Fruit fly (Drosophila melanogaster) whole organism, embryonic: Measurements from ENCODE around the gene Swip-1.
A peak's percentile ranks its signal among the peaks of the same experiment; 100 is the strongest.

Source experiments
- BEAF-32 ChIP-seq: fragments of 200-800 bp; sonication (Bioruptor generic); optimal IDR thresholded peaks from 3 replicates; lab custom pipeline; 2017; ENCODE audit warnings: missing biosample characterization, missing genetic modification characterization, mild to moderate bottlenecking, moderate library complexity, missing genetic modification reagents
- CG10147 ChIP-seq: fragments of 200-800 bp; sonication (Bioruptor generic); optimal IDR thresholded peaks from 2 replicates; lab custom pipeline; 2019; ENCODE audit warnings: missing biosample characterization, mild to moderate bottlenecking, missing genetic modification characterization, moderate library complexity
- CG11085 ChIP-seq: fragments of 200-800 bp; sonication (Bioruptor generic); IDR thresholded peaks from 2 replicates; pipeline ENCODE4 v1.3.6; 2022; ENCODE audit warnings: missing biosample characterization, missing genetic modification characterization
- CG11504 ChIP-seq: fragments of 200-800 bp; sonication (Bioruptor generic); optimal IDR thresholded peaks from 3 replicates; lab custom pipeline; 2019; ENCODE audit warnings: missing biosample characterization, mild to moderate bottlenecking, missing genetic modification characterization, moderate library complexity
- CG12744 ChIP-seq: fragments of 200-800 bp; sonication (Bioruptor generic); optimal IDR thresholded peaks from 2 replicates; lab custom pipeline; 2016; ENCODE audit warnings: missing biosample characterization, missing genetic modification characterization
- CG13287 ChIP-seq: fragments of 200-800 bp; sonication (Bioruptor generic); IDR thresholded peaks from 2 replicates; pipeline ENCODE4 v1.3.6; 2022; ENCODE audit warnings: missing biosample characterization, missing genetic modification characterization; ENCODE audit not compliant: partially characterized antibody
- CG16815 ChIP-seq: fragments of 200-800 bp; sonication (Bioruptor generic); optimal IDR thresholded peaks from 3 replicates; lab custom pipeline; 2017; ENCODE audit warnings: missing biosample characterization, mild to moderate bottlenecking, missing genetic modification characterization
- CG17328 ChIP-seq: fragments of 200-800 bp; sonication (Bioruptor generic); IDR thresholded peaks from 2 replicates; pipeline ENCODE4 v1.3.6; 2022; ENCODE audit warnings: missing biosample characterization, missing genetic modification characterization
- CG18262 ChIP-seq: fragments of 200-800 bp; optimal IDR thresholded peaks from 3 replicates; lab custom pipeline; 2019; ENCODE audit warnings: missing biosample characterization, mild to moderate bottlenecking, missing genetic modification characterization, moderate library complexity
- CG2889 ChIP-seq: fragments of 200-800 bp; sonication (Bioruptor generic); IDR thresholded peaks from 3 replicates; pipeline ENCODE4 v1.3.6; 2022; ENCODE audit warnings: missing biosample characterization, missing genetic modification characterization
- CG3163 ChIP-seq: fragments of 200-800 bp; sonication (Bioruptor generic); optimal IDR thresholded peaks from 3 replicates; lab custom pipeline; 2016; ENCODE audit warnings: missing biosample characterization, missing genetic modification characterization
- CG4730 ChIP-seq: fragments of 200-800 bp; sonication (Bioruptor generic); IDR thresholded peaks from 2 replicates; pipeline ENCODE4 v1.3.6; 2022; ENCODE audit warnings: missing biosample characterization, missing genetic modification characterization
- CG8478 ChIP-seq: fragments of >200 bp; optimal IDR thresholded peaks from 2 replicates; lab custom pipeline; 2018
- CG8924 ChIP-seq: fragments of 200-800 bp; optimal IDR thresholded peaks from 3 replicates; lab custom pipeline; 2019; ENCODE audit warnings: missing biosample characterization, mild to moderate bottlenecking, missing genetic modification characterization, moderate library complexity
- CG9215 ChIP-seq: fragments of 200-800 bp; sonication (Bioruptor generic); IDR thresholded peaks from 2 replicates; pipeline ENCODE4 v1.3.6; 2022; ENCODE audit warnings: missing biosample characterization, missing genetic modification characterization
- D19A ChIP-seq: fragments of 200-800 bp; optimal IDR thresholded peaks from 3 replicates; lab custom pipeline; 2019; ENCODE audit warnings: missing biosample characterization, mild to moderate bottlenecking, missing genetic modification characterization, moderate library complexity
- Dfd ChIP-seq, 2 experiments: fragments of >200 bp; optimal IDR thresholded peaks; 2 replicates each; lab custom pipeline; 2017; ENCODE audit warnings: missing biosample characterization in 2 of 2, missing genetic modification characterization in 2 of 2
- Doc3 ChIP-seq: fragments of 200-800 bp; sonication (Bioruptor generic); IDR thresholded peaks from 3 replicates; pipeline ENCODE4 v1.3.6; 2022; ENCODE audit warnings: missing biosample characterization, missing genetic modification characterization; ENCODE audit not compliant: partially characterized antibody
- Dp ChIP-seq: fragments of 200-800 bp; sonication (Bioruptor generic); optimal IDR thresholded peaks from 2 replicates; lab custom pipeline; 2018; ENCODE audit warnings: missing biosample characterization, mild to moderate bottlenecking, missing genetic modification characterization, moderate library complexity
- Kr ChIP-seq: fragments of 200-800 bp; sonication (Bioruptor generic); optimal IDR thresholded peaks from 2 replicates; lab custom pipeline; 2017; ENCODE audit warnings: missing biosample characterization, mild to moderate bottlenecking, missing genetic modification characterization
- Med ChIP-seq: fragments of 200-800 bp; sonication (Bioruptor generic); peaks from one replicate; lab custom pipeline; 2016; ENCODE audit warnings: missing biosample characterization, missing genetic modification characterization, mild to moderate bottlenecking, inconsistent platforms, moderate library complexity
- Mes4 ChIP-seq: fragments of 200-800 bp; sonication (Bioruptor generic); optimal IDR thresholded peaks from 2 replicates; lab custom pipeline; 2016; ENCODE audit warnings: missing biosample characterization, missing genetic modification characterization
- Nf-YC ChIP-seq: fragments of 200-800 bp; optimal IDR thresholded peaks from 3 replicates; lab custom pipeline; 2019; ENCODE audit warnings: missing biosample characterization, mild to moderate bottlenecking, missing genetic modification characterization, moderate library complexity
- Ptx1 ChIP-seq: fragments of 200-800 bp; sonication (Bioruptor generic); IDR thresholded peaks from 2 replicates; pipeline ENCODE4 v1.3.6; 2022; ENCODE audit warnings: missing biosample characterization, missing genetic modification characterization
- az2 ChIP-seq: fragments of 200-800 bp; sonication (Bioruptor generic); optimal IDR thresholded peaks from 3 replicates; lab custom pipeline; 2016; ENCODE audit warnings: missing biosample characterization, missing genetic modification characterization
- cad ChIP-seq: fragments of >200 bp; optimal IDR thresholded peaks from 2 replicates; lab custom pipeline; 2017; ENCODE audit warnings: missing biosample characterization, missing genetic modification characterization
- cas ChIP-seq: fragments of 200-800 bp; sonication (Bioruptor generic); IDR thresholded peaks from 2 replicates; pipeline ENCODE4 v1.3.6; 2022; ENCODE audit warnings: missing biosample characterization, missing genetic modification characterization
- chinmo ChIP-seq: fragments of 200-800 bp; sonication (Bioruptor generic); IDR thresholded peaks from 4 replicates; pipeline ENCODE4 v1.3.6; 2022; ENCODE audit warnings: missing biosample characterization, missing genetic modification characterization; ENCODE audit not compliant: partially characterized antibody
- gem ChIP-seq: fragments of 200-800 bp; sonication (Bioruptor generic); optimal IDR thresholded peaks from 2 replicates; lab custom pipeline; 2019; ENCODE audit warnings: missing biosample characterization, mild to moderate bottlenecking, missing genetic modification characterization, moderate library complexity
- grau ChIP-seq: fragments of 200-800 bp; optimal IDR thresholded peaks from 3 replicates; lab custom pipeline; 2019; ENCODE audit warnings: missing biosample characterization, mild to moderate bottlenecking, missing genetic modification characterization, moderate library complexity
- gsb-n ChIP-seq: fragments of 200-800 bp; sonication (Bioruptor generic); optimal IDR thresholded peaks from 3 replicates; lab custom pipeline; 2018; ENCODE audit warnings: missing biosample characterization, mild to moderate bottlenecking, missing genetic modification characterization
- hb ChIP-seq: fragments of 200-800 bp; sonication (Bioruptor generic); IDR thresholded peaks from 3 replicates; pipeline ENCODE4 v1.3.6; 2022; ENCODE audit warnings: missing biosample characterization, missing genetic modification characterization; ENCODE audit not compliant: partially characterized antibody
- her ChIP-seq: fragments of 200-800 bp; sonication (Bioruptor generic); optimal IDR thresholded peaks from 2 replicates; lab custom pipeline; 2016; ENCODE audit warnings: missing biosample characterization, missing genetic modification characterization
- oc ChIP-seq: fragments of 200-800 bp; sonication (Bioruptor generic); optimal IDR thresholded peaks from 2 replicates; lab custom pipeline; 2018; ENCODE audit warnings: missing biosample characterization, mild to moderate bottlenecking, missing genetic modification characterization, moderate library complexity
- pros ChIP-seq: fragments of 200-800 bp; sonication (Bioruptor generic); optimal IDR thresholded peaks from 3 replicates; lab custom pipeline; 2019; ENCODE audit warnings: missing biosample characterization, mild to moderate bottlenecking, missing genetic modification characterization, moderate library complexity
- ranshi ChIP-seq: fragments of 200-800 bp; sonication (Bioruptor generic); IDR thresholded peaks from 2 replicates; pipeline ENCODE4 v1.3.6; 2022; ENCODE audit warnings: missing biosample characterization, missing genetic modification characterization
- row ChIP-seq: fragments of 200-800 bp; sonication (Bioruptor generic); IDR thresholded peaks from 3 replicates; pipeline ENCODE4 v1.3.6; 2022; ENCODE audit warnings: missing biosample characterization, missing genetic modification characterization
- scrt ChIP-seq: fragments of 200-800 bp; sonication (Bioruptor generic); optimal IDR thresholded peaks from 2 replicates; lab custom pipeline; 2018; ENCODE audit warnings: missing biosample characterization, mild to moderate bottlenecking, missing genetic modification characterization, moderate library complexity
- sens ChIP-seq: fragments of 200-800 bp; sonication (Bioruptor generic); peaks from one replicate; lab custom pipeline; 2016; ENCODE audit warnings: missing biosample characterization, missing genetic modification characterization
- sens-2 ChIP-seq: fragments of 200-800 bp; sonication (Bioruptor generic); IDR thresholded peaks from 2 replicates; pipeline ENCODE4 v1.3.6; 2022; ENCODE audit warnings: missing biosample characterization, missing genetic modification characterization
- sim ChIP-seq: fragments of 200-800 bp; sonication (Bioruptor generic); IDR thresholded peaks from 2 replicates; pipeline ENCODE4 v1.3.6; 2022; ENCODE audit warnings: missing biosample characterization, missing genetic modification characterization
- sima ChIP-seq: fragments of 200-800 bp; sonication (Bioruptor generic); optimal IDR thresholded peaks from 2 replicates; lab custom pipeline; 2016; ENCODE audit warnings: missing biosample characterization, missing genetic modification characterization
- slou ChIP-seq: fragments of 200-800 bp; sonication (Bioruptor generic); optimal IDR thresholded peaks from 3 replicates; lab custom pipeline; 2016; ENCODE audit warnings: missing biosample characterization, missing genetic modification characterization
- stwl ChIP-seq: fragments of 200-800 bp; sonication (Bioruptor generic); optimal IDR thresholded peaks from 3 replicates; lab custom pipeline; 2018; ENCODE audit warnings: missing biosample characterization, mild to moderate bottlenecking, missing genetic modification characterization, moderate library complexity
- tap ChIP-seq: fragments of 200-800 bp; optimal IDR thresholded peaks from 3 replicates; lab custom pipeline; 2019; ENCODE audit warnings: missing biosample characterization, mild to moderate bottlenecking, missing genetic modification characterization, moderate library complexity
- toy ChIP-seq: fragments of 200-800 bp; sonication (Bioruptor generic); IDR thresholded peaks from 2 replicates; pipeline ENCODE4 v1.3.6; 2022; ENCODE audit warnings: missing biosample characterization, missing genetic modification characterization
- usp ChIP-seq: fragments of >200 bp; optimal IDR thresholded peaks from 2 replicates; lab custom pipeline; 2017; ENCODE audit warnings: missing biosample characterization, missing genetic modification characterization
- vvl ChIP-seq: fragments of 200-800 bp; sonication (Bioruptor generic); IDR thresholded peaks from 2 replicates; pipeline ENCODE4 v1.3.6; 2022; ENCODE audit warnings: missing biosample characterization, missing genetic modification characterization
- zfh1 ChIP-seq: fragments of 200-800 bp; sonication (Bioruptor generic); IDR thresholded peaks from 3 replicates; pipeline ENCODE4 v1.3.6; 2022; ENCODE audit warnings: missing biosample characterization, missing genetic modification characterization

Swip-1 gene

dm6 chr2L:18930352-18931122 lies 56.5 kb downstream of the Swip-1 start (continued):
- no peak for TF ChIP-seq sim
- TF ChIP-seq CG11504 (tag; lab: Kevin White, UChicago): peak; percentile 38
- TF ChIP-seq CG17328 (GFP tag; lab: Robert Waterston, UW): no peak
- TF ChIP-seq Mes4 (GFP tag; lab: Kevin White, UChicago): peak; percentile 5
- no peak for TF ChIP-seq CG3163
- no peak for TF ChIP-seq CG2889 (GFP tag; lab: Robert Waterston, UW)
- no peak for TF ChIP-seq CG12744
- no peak for TF ChIP-seq Ptx1
- TF ChIP-seq Dfd (GFP tag; optimal IDR thresholded peaks at IDR 0.05; lab: Kevin White, UChicago): no peak

dm6 chr2L:18929595-18929994 lies 57.5 kb downstream of the Swip-1 start:
- TF ChIP-seq her (GFP tag; lab: Kevin White, UChicago): no peak
- TF ChIP-seq ranshi (GFP tag; lab: Robert Waterston, UW): no peak
- TF ChIP-seq row (GFP tag; lab: Robert Waterston, UW): peak; percentile 42; the same call in 2 of the 3 replicates
- peak; percentile 19 for TF ChIP-seq Med (GFP tag; lab: Kevin White, UChicago)
- TF ChIP-seq sens (GFP tag; lab: Kevin White, UChicago): peak; percentile 73
- no peak for TF ChIP-seq CG13287
- peak; percentile 78 for TF ChIP-seq D19A (tag; lab: Kevin White, UChicago)
- peak; percentile 17 for TF ChIP-seq gem (tag; lab: Kevin White, UChicago)

dm6 chr2L:18927891-18928290 lies 59.2 kb downstream of the Swip-1 start:
- TF ChIP-seq chinmo (GFP tag; lab: Robert Waterston, UW): no peak
- no peak for TF ChIP-seq CG18262 (tag; lab: Kevin White, UChicago)
- TF ChIP-seq Dp (GFP tag; lab: Kevin White, UChicago): no peak
- TF ChIP-seq gsb-n (tag; lab: Kevin White, UChicago): peak; percentile 96
- TF ChIP-seq CG9215 (GFP tag; lab: Robert Waterston, UW): no peak
- no peak for TF ChIP-seq BEAF-32 (GFP tag; lab: Kevin White, UChicago)
- TF ChIP-seq vvl (GFP tag; lab: Robert Waterston, UW): peak; percentile 38; the same call in 1 of the 2 replicates
- no peak for TF ChIP-seq cas (GFP tag; lab: Robert Waterston, UW)
- TF ChIP-seq CG8478 (lab: Kevin White, UChicago): no peak
- peak; percentile 24 for TF ChIP-seq oc
- no peak for TF ChIP-seq stwl (tag; lab: Kevin White, UChicago)
- TF ChIP-seq CG8924 (tag; lab: Kevin White, UChicago): peak; percentile 40
- no peak for TF ChIP-seq sima (GFP tag; lab: Kevin White, UChicago)
- TF ChIP-seq tap (tag; lab: Kevin White, UChicago): peak; percentile 55
- peak; percentile 29 for TF ChIP-seq Kr
- no peak for TF ChIP-seq az2 (GFP tag; lab: Kevin White, UChicago)
- TF ChIP-seq hb: no peak
- no peak for TF ChIP-seq sens-2 (GFP tag; lab: Robert Waterston, UW)
- TF ChIP-seq cad: no peak
- TF ChIP-seq scrt (GFP tag; lab: Kevin White, UChicago): no peak
- no peak for TF ChIP-seq CG10147
- TF ChIP-seq toy (GFP tag; lab: Robert Waterston, UW): no peak
- TF ChIP-seq pros: peak; percentile 49
- TF ChIP-seq CG16815 (GFP tag; lab: Kevin White, UChicago): no peak
- no peak for TF ChIP-seq Nf-YC (tag; lab: Kevin White, UChicago)
- no peak for TF ChIP-seq zfh1 (GFP tag; lab: Robert Waterston, UW)
- TF ChIP-seq Doc3: no peak
- no peak for TF ChIP-seq usp
- TF ChIP-seq CG11085 (GFP tag; lab: Robert Waterston, UW): no peak
- TF ChIP-seq grau: no peak
- TF ChIP-seq CG4730 (GFP tag; lab: Robert Waterston, UW): no peak
- no peak for TF ChIP-seq D19A (tag; lab: Kevin White, UChicago)
- no peak for TF ChIP-seq slou (GFP tag; lab: Kevin White, UChicago)
